Fruit fly (Drosophila melanogaster): ENCODE results near the gene Wdr37.

Gene Wdr37

DNA sequence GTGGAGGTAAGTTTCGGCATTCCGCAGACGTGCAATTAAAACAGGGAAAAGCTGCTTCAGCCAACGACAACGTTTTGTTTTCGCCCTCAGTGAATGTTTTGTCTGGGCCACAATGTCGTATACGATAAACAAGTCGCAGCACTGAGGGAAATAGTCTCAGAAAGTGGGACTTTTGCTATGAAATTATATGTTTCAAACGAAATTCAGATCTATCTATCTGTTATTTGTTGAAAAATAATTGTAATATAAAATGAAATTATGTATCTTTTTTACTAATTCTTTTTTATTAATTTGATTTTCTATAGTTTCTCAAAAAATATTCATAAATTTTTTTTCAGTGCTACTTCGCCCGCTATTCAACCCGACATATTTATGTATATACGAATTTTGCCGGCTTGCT, 9.1 kb downstream of the Wdr37 start (continued):
- TF ChIP-seq CG15514 (GFP tag; optimal IDR thresholded peaks at IDR 0.05) (no peak), CG9932 (GFP tag; IDR thresholded peaks at IDR 0.05) (peak; percentile 73), tap (tag; optimal IDR thresholded peaks at IDR 0.05) (no peak), ap (GFP tag; IDR thresholded peaks at IDR 0.05) (no peak), CG11247 (GFP tag; IDR thresholded peaks at IDR 0.05) (0 out of 2 replicates have a peak, but pooled peaks have one; percentile 33), CG3995 (GFP tag; optimal IDR thresholded peaks at IDR 0.05) (no peak), corto (GFP tag; optimal IDR thresholded peaks at IDR 0.05) (peak; percentile 38), slbo (GFP tag; IDR thresholded peaks at IDR 0.05) (peak; percentile 76), klu (GFP tag; IDR thresholded peaks at IDR 0.05) (peak; percentile 40), CG16863 (GFP tag; optimal IDR thresholded peaks at IDR 0.05) (no peak), lola (GFP tag; optimal IDR thresholded peaks at IDR 0.05) (peak in 1 of 3 experiments; percentile 39), bab2 (GFP tag; optimal IDR thresholded peaks at IDR 0.05) (peak; percentile 6), CG1024 (GFP tag; IDR thresholded peaks at IDR 0.05) (no peak), Ada2b (GFP tag; IDR thresholded peaks at IDR 0.05) (no peak), luna (GFP tag; optimal IDR thresholded peaks at IDR 0.05) (no peak), CG14441 (GFP tag; IDR thresholded peaks at IDR 0.05) (peak; percentile 24; the same call in 1 of the 2 replicates), org-1 (GFP tag; optimal IDR thresholded peaks at IDR 0.05) (peak; percentile 27), CG1647 (GFP tag; optimal IDR thresholded peaks at IDR 0.05) (no peak), H15 (GFP tag; IDR thresholded peaks at IDR 0.05) (0 out of 3 replicates have a peak, but pooled peaks have one; percentile 37), CG10366 (GFP tag; IDR thresholded peaks at IDR 0.05) (peak; percentile 11; the same call in 1 of the 2 replicates), cad (GFP tag; optimal IDR thresholded peaks at IDR 0.05) (no peak), lab (GFP tag; optimal IDR thresholded peaks at IDR 0.05) (peak; percentile 23), HLHmδ (GFP tag; optimal IDR thresholded peaks at IDR 0.05) (no peak), cg (GFP tag; optimal IDR thresholded peaks at IDR 0.05) (no peak), Lim3 (GFP tag; IDR thresholded peaks at IDR 0.05) (no peak), az2 (GFP tag; optimal IDR thresholded peaks at IDR 0.05) (peak; percentile 45), otp (GFP tag; IDR thresholded peaks at IDR 0.05) (no peak), dmrt11E (tag; optimal IDR thresholded peaks at IDR 0.05) (peak; percentile 39), oc (tag; optimal IDR thresholded peaks at IDR 0.05) (no peak), Drgx (GFP tag; IDR thresholded peaks at IDR 0.05) (peak; percentile 78), Oli (tag; optimal IDR thresholded peaks at IDR 0.05) (peak; percentile 50), fd3F (GFP tag; optimal IDR thresholded peaks at IDR 0.05) (peak; percentile 32), MBD-R2 (GFP tag; IDR thresholded peaks at IDR 0.05) (no peak), CG15011 (GFP tag; optimal IDR thresholded peaks at IDR 0.05) (no peak), Sox100B (GFP tag; optimal IDR thresholded peaks at IDR 0.05) (no peak), lov (optimal IDR thresholded peaks at IDR 0.05) (no peak), lov (GFP tag; IDR thresholded peaks at IDR 0.05) (no peak), Deaf1 (tag; optimal IDR thresholded peaks at IDR 0.05) (no peak), tup (GFP tag; optimal IDR thresholded peaks at IDR 0.05) (peak; percentile 3), ken (GFP tag; IDR thresholded peaks at IDR 0.05) (no peak), CG2199 (GFP tag; IDR thresholded peaks at IDR 0.05) (no peak), seq (GFP tag; IDR thresholded peaks at IDR 0.05) (0 out of 2 replicates have a peak, but pooled peaks have one; percentile 40), slou (GFP tag; optimal IDR thresholded peaks at IDR 0.05) (no peak), grau (tag; optimal IDR thresholded peaks at IDR 0.05) (peak; percentile 70), ara (GFP tag; IDR thresholded peaks at IDR 0.05) (peak; percentile 14; the same call in 1 of the 2 replicates), CG30403 (GFP tag; optimal IDR thresholded peaks at IDR 0.05) (peak; percentile 63), CG10959 (GFP tag; IDR thresholded peaks at IDR 0.05) (no peak), gem (tag; optimal IDR thresholded peaks at IDR 0.05) (peak; percentile 79), Rfx (GFP tag; IDR thresholded peaks at IDR 0.05) (peak; percentile 62), CG15479 (GFP tag; optimal IDR thresholded peaks at IDR 0.05) (no peak), CG1603 (tag; optimal IDR thresholded peaks at IDR 0.05) (no peak), CG9215 (GFP tag; IDR thresholded peaks at IDR 0.05) (peak; percentile 45)
